Fruit fly (Drosophila melanogaster) whole organism, pupa: Measurements from ENCODE around the gene Gal.

Experiments used
- CG10348 ChIP-seq: fragments of 200-800 bp; sonication (Bioruptor generic); IDR thresholded peaks from 2 replicates; pipeline ENCODE4 v1.3.6; 2022; ENCODE audit warnings: missing biosample characterization, missing genetic modification characterization
- CG12605 ChIP-seq: fragments of 200-800 bp; sonication (Bioruptor generic); IDR thresholded peaks from 2 replicates; pipeline ENCODE4 v1.3.6; 2022; ENCODE audit warnings: missing biosample characterization, missing genetic modification characterization
- CG13204 ChIP-seq: fragments of 200-800 bp; sonication (Bioruptor generic); optimal IDR thresholded peaks from 2 replicates; lab custom pipeline; 2018; ENCODE audit warnings: missing biosample characterization, mild to moderate bottlenecking, missing genetic modification characterization, moderate library complexity
- CG14655 ChIP-seq: fragments of 200-800 bp; sonication (Bioruptor generic); optimal IDR thresholded peaks from 3 replicates; lab custom pipeline; 2017; ENCODE audit warnings: mild to moderate bottlenecking, missing biosample characterization, missing genetic modification reagents, missing genetic modification characterization
- CG15710 ChIP-seq: fragments of 200-800 bp; sonication (Bioruptor generic); optimal IDR thresholded peaks from 2 replicates; lab custom pipeline; 2018; ENCODE audit warnings: missing biosample characterization, mild to moderate bottlenecking, missing genetic modification characterization, moderate library complexity
- CG17806 ChIP-seq: fragments of 200-800 bp; sonication (Bioruptor generic); optimal IDR thresholded peaks from 2 replicates; lab custom pipeline; 2018; ENCODE audit warnings: missing biosample characterization, mild to moderate bottlenecking, missing genetic modification characterization, moderate library complexity
- CG32121 ChIP-seq: fragments of 200-800 bp; sonication (Bioruptor generic); IDR thresholded peaks from 2 replicates; pipeline ENCODE4 v1.3.6; 2022; ENCODE audit warnings: missing biosample characterization, missing genetic modification characterization
- CG34367 ChIP-seq: fragments of 200-800 bp; sonication (Bioruptor generic); optimal IDR thresholded peaks from 2 replicates; lab custom pipeline; 2018; ENCODE audit warnings: missing biosample characterization, mild to moderate bottlenecking, missing genetic modification characterization
- CG4496 ChIP-seq: fragments of 200-800 bp; sonication (Bioruptor generic); IDR thresholded peaks from 3 replicates; pipeline ENCODE4 v1.3.6; 2022; ENCODE audit warnings: missing biosample characterization, missing genetic modification characterization
- CG8159 ChIP-seq: fragments of 200-800 bp; sonication (Bioruptor generic); optimal IDR thresholded peaks from 3 replicates; lab custom pipeline; 2018; ENCODE audit warnings: missing biosample characterization, mild to moderate bottlenecking, missing genetic modification characterization, moderate library complexity
- CG8301 ChIP-seq: fragments of 200-800 bp; sonication (Bioruptor generic); optimal IDR thresholded peaks from 2 replicates; lab custom pipeline; 2018; ENCODE audit warnings: missing biosample characterization, mild to moderate bottlenecking, missing genetic modification characterization
- CG9948 ChIP-seq: fragments of 200-800 bp; sonication (Bioruptor generic); optimal IDR thresholded peaks from 2 replicates; lab custom pipeline; 2018; ENCODE audit warnings: missing biosample characterization, mild to moderate bottlenecking, missing genetic modification characterization, moderate library complexity
- D1 ChIP-seq: fragments of 200-800 bp; sonication (Bioruptor generic); optimal IDR thresholded peaks from 2 replicates; lab custom pipeline; 2018; ENCODE audit warnings: missing biosample characterization, mild to moderate bottlenecking, missing genetic modification characterization, moderate library complexity
- EcR ChIP-seq: fragments of 200-800 bp; sonication (Bioruptor generic); optimal IDR thresholded peaks from 3 replicates; lab custom pipeline; 2019; ENCODE audit warnings: missing biosample characterization, missing genetic modification characterization, mild to moderate bottlenecking, moderate library complexity, missing genetic modification reagents
- Ets98B ChIP-seq: fragments of 200-800 bp; sonication (Bioruptor generic); IDR thresholded peaks from 2 replicates; pipeline ENCODE4 v1.3.6; 2022; ENCODE audit warnings: missing biosample characterization, missing genetic modification characterization
- Pif1A ChIP-seq: fragments of 200-800 bp; sonication (Bioruptor generic); optimal IDR thresholded peaks from 3 replicates; lab custom pipeline; 2016; ENCODE audit warnings: missing biosample characterization, missing genetic modification characterization
- Pif1B ChIP-seq: fragments of 200-800 bp; sonication (Bioruptor generic); optimal IDR thresholded peaks from 3 replicates; lab custom pipeline; 2016; ENCODE audit warnings: missing biosample characterization, missing genetic modification characterization
- Snoo ChIP-seq: fragments of 200-800 bp; sonication (Bioruptor generic); optimal IDR thresholded peaks from 3 replicates; lab custom pipeline; 2017; ENCODE audit warnings: missing biosample characterization, mild to moderate bottlenecking, missing genetic modification characterization, inconsistent platforms
- fd96Ca ChIP-seq: fragments of 200-800 bp; sonication (Bioruptor generic); IDR thresholded peaks from 3 replicates; pipeline ENCODE4 v1.3.6; 2022; ENCODE audit warnings: missing biosample characterization, missing genetic modification characterization
- gl ChIP-seq: fragments of 200-800 bp; sonication (Bioruptor generic); optimal IDR thresholded peaks from 2 replicates; lab custom pipeline; 2018; ENCODE audit warnings: missing biosample characterization, mild to moderate bottlenecking, missing genetic modification characterization
- rn ChIP-seq: fragments of 200-800 bp; sonication (Bioruptor generic); IDR thresholded peaks from 2 replicates; pipeline ENCODE4 v1.3.6; 2022; ENCODE audit warnings: missing biosample characterization, missing genetic modification characterization

Gal gene

dm6 chr2L:5986940-5987339 lies 19.7 kb downstream of the Gal start:
- TF ChIP-seq CG32121 (no peak), CG10348 (GFP tag; lab: Robert Waterston, UW) (no peak), Snoo (tag; lab: Kevin White, UChicago) (no peak), gl (tag; lab: Kevin White, UChicago) (no peak), EcR (no peak), CG14655 (GFP tag; lab: Kevin White, UChicago) (no peak), CG13204 (no peak), Ets98B (GFP tag; lab: Robert Waterston, UW) (no peak), CG15710 (tag; lab: Kevin White, UChicago) (no peak), CG4496 (GFP tag; lab: Robert Waterston, UW) (no peak), fd96Ca (GFP tag; lab: Robert Waterston, UW) (no peak), Pif1B (GFP tag; lab: Kevin White, UChicago) (no peak), rn (no peak)

DNA sequence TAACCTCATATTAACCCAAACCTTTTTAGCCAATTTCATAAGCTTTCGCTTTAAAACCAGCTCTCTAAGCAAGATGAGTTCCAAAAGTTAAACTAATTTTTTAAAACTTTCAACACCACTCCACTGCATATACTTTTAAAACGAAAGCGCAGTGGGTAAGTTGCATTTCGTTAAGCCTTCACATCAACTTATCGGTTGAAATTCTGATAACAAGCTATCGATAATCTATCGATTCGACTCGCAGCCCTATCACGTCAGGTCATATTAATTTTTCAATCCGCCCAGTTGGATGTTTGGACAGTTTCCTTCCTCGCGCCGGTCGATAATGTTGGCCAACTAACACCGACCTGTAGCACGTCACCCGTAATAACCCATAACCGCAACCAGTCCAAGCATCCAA lies 20.5 kb downstream of the Gal start, which contains the start of gene ifc:
Gene ifc, plus strand, starts transcription at position 255 of the 400 bp plus-strand sequence.
- TF ChIP-seq EcR (no peak), Ets98B (GFP tag; lab: Robert Waterston, UW) (no peak), CG9948 (tag; lab: Kevin White, UChicago) (peak; percentile 6), CG4496 (GFP tag; lab: Robert Waterston, UW) (no peak), CG10348 (GFP tag; lab: Robert Waterston, UW) (no peak), Snoo (tag; lab: Kevin White, UChicago) (peak; percentile 45), CG17806 (peak; percentile 22), rn (no peak), D1 (no peak), CG8159 (peak; percentile 35), CG15710 (tag; lab: Kevin White, UChicago) (peak; percentile 11), fd96Ca (GFP tag; lab: Robert Waterston, UW) (no peak)
- TF ChIP-seq, all 21 proteins: peak for 5

DNA sequence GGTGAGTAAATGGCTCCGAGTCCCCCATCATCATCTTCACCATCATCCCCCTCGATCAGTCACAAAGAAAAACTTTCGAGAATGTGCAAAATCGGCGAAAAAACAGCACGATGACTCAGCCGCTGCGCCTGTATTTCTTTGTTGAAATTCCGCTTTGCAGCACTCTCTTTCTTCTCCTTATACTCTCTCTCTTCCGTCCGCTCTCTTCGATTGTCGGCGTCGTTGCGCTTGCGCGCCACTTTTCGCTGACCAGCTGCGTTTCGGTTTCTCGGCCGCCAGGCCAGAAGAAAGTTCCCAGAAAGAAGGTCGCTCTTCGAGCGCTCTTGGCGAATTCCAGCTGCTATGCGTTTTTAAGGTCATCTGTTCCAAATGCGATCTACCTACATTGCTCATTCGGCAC lies 23.4 kb downstream of the Gal start:
- peak; percentile 71 for TF ChIP-seq EcR
- TF ChIP-seq Pif1A (GFP tag; lab: Kevin White, UChicago) = no peak

DNA sequence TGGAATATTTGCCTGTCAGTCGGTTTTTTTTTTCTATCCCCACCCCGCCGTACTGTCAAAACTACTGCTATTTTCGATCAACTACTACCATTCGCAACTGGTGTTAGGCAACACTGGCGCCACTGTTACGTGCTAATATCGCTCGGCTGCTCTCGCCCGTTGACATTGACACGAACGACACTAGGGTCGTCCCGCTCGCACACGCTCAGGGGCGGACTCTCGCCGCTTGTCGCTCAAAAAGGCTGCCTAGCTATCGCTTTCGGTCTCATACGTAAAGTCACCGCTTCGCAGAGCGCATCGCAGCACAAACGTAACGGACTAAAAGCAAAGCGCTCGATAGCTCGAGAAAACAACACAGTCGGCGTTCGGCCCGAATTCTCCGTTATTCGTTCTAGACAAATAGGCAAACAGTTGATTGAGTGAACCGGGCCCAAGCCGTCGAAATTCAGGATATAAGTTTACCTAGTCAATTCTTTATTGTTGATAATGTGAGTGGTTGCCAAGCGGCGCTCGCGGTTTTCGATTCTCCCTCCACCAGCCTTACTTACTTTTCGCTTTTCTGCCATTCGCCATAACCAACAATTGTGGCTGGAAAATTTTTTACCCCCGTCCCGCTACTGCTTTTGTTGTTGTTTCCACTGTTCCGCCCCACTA lies 24.2 kb downstream of the Gal start:
- no peak for TF ChIP-seq CG17806
- TF ChIP-seq EcR = no peak
- peak; percentile 46 for TF ChIP-seq Snoo (tag; lab: Kevin White, UChicago)
- no peak for TF ChIP-seq D1
- no peak for TF ChIP-seq CG9948 (tag; lab: Kevin White, UChicago)
- TF ChIP-seq CG34367 (tag; lab: Kevin White, UChicago) = no peak
- TF ChIP-seq CG8301 (tag; lab: Kevin White, UChicago) = no peak
- no peak for TF ChIP-seq CG14655 (GFP tag; lab: Kevin White, UChicago)
- peak; percentile 35 for TF ChIP-seq Pif1B (GFP tag; lab: Kevin White, UChicago)
- no peak for TF ChIP-seq CG10348 (GFP tag; lab: Robert Waterston, UW)
- no peak for TF ChIP-seq CG12605
- no peak for TF ChIP-seq CG8159
- peak; percentile 36 for TF ChIP-seq CG13204
- no peak for TF ChIP-seq CG32121
- TF ChIP-seq Pif1A (GFP tag; lab: Kevin White, UChicago) = no peak
- no peak for TF ChIP-seq gl (tag; lab: Kevin White, UChicago)
- TF ChIP-seq rn = no peak
- no peak for TF ChIP-seq Ets98B (GFP tag; lab: Robert Waterston, UW)
- TF ChIP-seq CG15710 (tag; lab: Kevin White, UChicago) = peak; percentile 16
- no peak for TF ChIP-seq CG4496 (GFP tag; lab: Robert Waterston, UW)
- TF ChIP-seq fd96Ca (GFP tag; lab: Robert Waterston, UW) = no peak

DNA sequence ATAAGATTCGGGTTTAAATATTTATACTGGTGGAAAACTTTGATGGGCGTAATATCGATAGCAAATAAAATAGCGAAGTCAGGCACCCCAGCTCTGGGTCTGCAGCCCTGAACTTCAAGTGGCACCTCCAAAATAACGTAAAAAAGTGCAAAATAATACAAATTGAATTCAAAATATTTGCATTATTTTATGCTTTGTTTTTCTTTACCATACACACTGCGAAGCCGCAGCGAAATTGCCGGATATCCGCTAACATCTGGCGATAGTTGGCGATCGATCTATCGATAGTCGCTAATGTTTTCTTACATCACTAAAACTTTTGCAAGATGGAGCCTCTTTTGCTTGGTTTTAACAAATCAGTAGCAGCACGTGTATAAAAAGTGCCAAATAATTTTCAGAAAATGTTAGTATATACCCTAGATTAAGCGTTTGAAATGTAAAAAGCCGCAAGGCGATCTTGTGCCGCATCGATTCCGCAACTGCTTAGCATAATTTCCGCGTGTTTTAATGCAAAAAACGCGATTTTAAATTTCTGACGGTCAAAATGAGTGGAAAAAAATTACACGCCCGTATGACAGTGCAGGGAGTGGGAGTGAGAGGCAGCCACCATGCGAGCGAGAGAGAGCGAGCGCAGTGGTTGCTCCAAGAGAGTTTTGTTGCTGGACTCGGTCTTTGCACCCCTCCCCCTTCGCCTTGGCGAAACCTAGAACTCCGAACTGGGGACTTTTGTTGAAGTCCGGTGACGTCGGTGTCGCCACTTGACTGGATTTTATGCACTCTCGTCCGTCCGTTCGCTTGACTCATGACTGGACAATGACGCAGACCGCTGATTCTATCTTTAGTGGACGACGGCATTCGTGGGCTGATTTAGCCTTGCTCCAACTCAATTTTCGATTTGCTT lies 24.9 kb downstream of the Gal start, which contains the start of gene eIF4A:
Gene eIF4A, plus strand, starts transcription at position 332 of the 901 bp plus-strand sequence.
- TF ChIP-seq gl (tag; lab: Kevin White, UChicago) (no peak), CG14655 (GFP tag; lab: Kevin White, UChicago) (no peak), rn (no peak), CG15710 (tag; lab: Kevin White, UChicago) (no peak), CG17806 (no peak), CG8301 (tag; lab: Kevin White, UChicago) (no peak), CG13204 (peak; percentile 10), CG9948 (tag; lab: Kevin White, UChicago) (no peak), CG32121 (no peak), CG34367 (tag; lab: Kevin White, UChicago) (peak; percentile 11), EcR (peak; percentile 47), CG8159 (peak; percentile 6), Ets98B (GFP tag; lab: Robert Waterston, UW) (no peak)
